Worm (Caenorhabditis elegans) whole organism, young adult: ENCODE measurements around the gene nas-16.
"Not testable (repeated sequence)": the region's sequence is repeated elsewhere in the genome, so short reads cannot be mapped to it uniquely, and the experiment has no call there.

ENCODE experiments used
- B0261.1 ChIP-seq: sonication (generic microtip); optimal IDR thresholded peaks from 2 replicates; lab custom pipeline; 2016; ENCODE audit warnings: mild to moderate bottlenecking, missing genetic modification characterization, moderate library complexity, missing compliant biosample characterization
- D2030.7 ChIP-seq: fragments of 200-800 bp; sonication (Bioruptor generic); IDR thresholded peaks from 2 replicates; pipeline ENCODE4 v1.3.6; 2022; ENCODE audit warnings: missing genetic modification reagents, missing genetic modification characterization, missing compliant biosample characterization
- F33H1.4 ChIP-seq: fragments of 200-800 bp; sonication (Bioruptor generic); IDR thresholded peaks from 2 replicates; pipeline ENCODE4 v1.3.6; 2022; ENCODE audit warnings: missing genetic modification reagents, missing genetic modification characterization, missing compliant biosample characterization
- F57A8.1 ChIP-seq: fragments of 200-800 bp; sonication (Bioruptor generic); optimal IDR thresholded peaks from 2 replicates; lab custom pipeline; 2018; ENCODE audit warnings: mild to moderate bottlenecking, missing genetic modification characterization, moderate library complexity, missing compliant biosample characterization
- K11D2.4 ChIP-seq: fragments of 200-800 bp; sonication (Bioruptor generic); IDR thresholded peaks from 2 replicates; pipeline ENCODE4 v1.3.6; 2022; ENCODE audit warnings: missing genetic modification reagents, missing genetic modification characterization, missing compliant biosample characterization
- ZK185.1 ChIP-seq: sonication (generic microtip); optimal IDR thresholded peaks from 2 replicates; lab custom pipeline; 2016; ENCODE audit warnings: mild to moderate bottlenecking, missing genetic modification characterization, missing compliant biosample characterization; ENCODE audit not compliant: poor library complexity, severe bottlenecking
- dox-1 ChIP-seq: fragments of 200-800 bp; sonication (Bioruptor generic); IDR thresholded peaks from 2 replicates; pipeline ENCODE4 v1.3.6; 2022; ENCODE audit warnings: missing genetic modification reagents, missing genetic modification characterization, missing compliant biosample characterization
- egrh-3 ChIP-seq: fragments of 200-800 bp; sonication (Bioruptor generic); IDR thresholded peaks from 2 replicates; pipeline ENCODE4 v1.3.6; 2022; ENCODE audit warnings: missing genetic modification reagents, missing genetic modification characterization, missing compliant biosample characterization
- gei-17 ChIP-seq: fragments of 200-800 bp; sonication (Bioruptor generic); optimal IDR thresholded peaks from 2 replicates; lab custom pipeline; 2018; ENCODE audit warnings: mild to moderate bottlenecking, missing genetic modification characterization, missing compliant biosample characterization
- him-1 ChIP-seq: sonication (generic microtip); optimal IDR thresholded peaks from 2 replicates; lab custom pipeline; 2016; ENCODE audit warnings: missing genotype, missing genetic modification reagents, missing genetic modification characterization, missing compliant biosample characterization
- hmg-1.2 ChIP-seq: fragments of 200-800 bp; sonication (Bioruptor generic); IDR thresholded peaks from 2 replicates; pipeline ENCODE4 v1.3.6; 2022; ENCODE audit warnings: missing genetic modification reagents, missing genetic modification characterization, missing compliant biosample characterization
- let-607 ChIP-seq, 2 experiments: fragments of 200-800 bp in 1 of 2; sonication (Bioruptor generic) in 1 of 2; sonication (generic microtip) in 1 of 2; optimal IDR thresholded peaks; 2 replicates each; lab custom pipeline; 2016 to 2018; ENCODE audit warnings: mild to moderate bottlenecking in 2 of 2, missing compliant biosample characterization in 2 of 2, missing genetic modification characterization in 2 of 2, moderate library complexity in 2 of 2, missing genotype in 1 of 2
- lin-26 ChIP-seq: fragments of 200-800 bp; sonication (Bioruptor generic); IDR thresholded peaks from 2 replicates; pipeline ENCODE4 v1.3.6; 2022; ENCODE audit warnings: missing genetic modification reagents, missing genetic modification characterization, missing compliant biosample characterization
- lin-54 ChIP-seq: fragments of 200-800 bp; sonication (Bioruptor generic); optimal IDR thresholded peaks from 2 replicates; lab custom pipeline; 2018; ENCODE audit warnings: mild to moderate bottlenecking, missing genetic modification characterization, missing compliant biosample characterization
- lsl-1 ChIP-seq: fragments of 200-800 bp; sonication (Bioruptor generic); optimal IDR thresholded peaks from 2 replicates; lab custom pipeline; 2018; ENCODE audit warnings: mild to moderate bottlenecking, missing genetic modification characterization, moderate library complexity, missing compliant biosample characterization
- madf-3 ChIP-seq: fragments of 200-800 bp; sonication (Bioruptor generic); IDR thresholded peaks from 2 replicates; pipeline ENCODE4 v1.3.6; 2022; ENCODE audit warnings: missing genetic modification reagents, missing genetic modification characterization, missing compliant biosample characterization
- madf-6 ChIP-seq: fragments of 200-800 bp; sonication (Bioruptor generic); IDR thresholded peaks from 2 replicates; pipeline ENCODE4 v1.3.6; 2022; ENCODE audit warnings: missing genetic modification reagents, missing genetic modification characterization, missing compliant biosample characterization
- mcd-1 ChIP-seq: fragments of 200-800 bp; sonication (Bioruptor generic); IDR thresholded peaks from 2 replicates; pipeline ENCODE4 v1.3.6; 2022; ENCODE audit warnings: missing genetic modification reagents, missing genetic modification characterization, missing compliant biosample characterization
- nfya-2 ChIP-seq: fragments of 200-800 bp; sonication (Bioruptor generic); IDR thresholded peaks from 2 replicates; pipeline ENCODE4 v1.3.6; 2022; ENCODE audit warnings: missing genetic modification reagents, missing genetic modification characterization, missing compliant biosample characterization
- nfyb-1 ChIP-seq: fragments of 200-800 bp; sonication (Bioruptor generic); IDR thresholded peaks from 2 replicates; pipeline ENCODE4 v1.3.6; 2022; ENCODE audit warnings: missing genetic modification reagents, missing genetic modification characterization, missing compliant biosample characterization
- nhr-80 ChIP-seq: sonication (generic microtip); optimal IDR thresholded peaks from 2 replicates; lab custom pipeline; 2016; ENCODE audit warnings: missing genetic modification characterization, missing compliant biosample characterization
- pbrm-1 ChIP-seq: fragments of 200-800 bp; sonication (Bioruptor generic); IDR thresholded peaks from 2 replicates; pipeline ENCODE4 v1.3.6; 2022; ENCODE audit warnings: missing genetic modification reagents, missing genetic modification characterization, missing compliant biosample characterization
- pha-4 ChIP-seq: fragments of 150-350 bp; sonication (generic microtip); optimal IDR thresholded peaks from 2 replicates; lab custom pipeline; 2014; ENCODE audit warnings: missing biosample characterization, missing genetic modification reagents, missing genetic modification characterization
- rec-8 ChIP-seq, 2 experiments: sonication (generic microtip); optimal IDR thresholded peaks; 2 replicates each; lab custom pipeline; 2016; ENCODE audit warnings: mild to moderate bottlenecking in 2 of 2, missing genetic modification characterization in 2 of 2, missing genetic modification reagents in 2 of 2, missing genotype in 2 of 2, missing biosample characterization in 1 of 2, missing compliant biosample characterization in 1 of 2, moderate library complexity in 1 of 2
- repo-1 ChIP-seq: sonication (generic microtip); optimal IDR thresholded peaks from 2 replicates; lab custom pipeline; 2017; ENCODE audit warnings: mild to moderate bottlenecking, missing genetic modification characterization, missing compliant biosample characterization
- rpc-1 ChIP-seq, 2 experiments: fragments of 150-350 bp in 1 of 2; sonication (generic microtip) in 1 of 2; optimal IDR thresholded peaks; 2 replicates each; lab custom pipeline; 2014 to 2018; ENCODE audit warnings: missing biosample characterization in 1 of 2, missing genetic modification characterization in 1 of 2, missing genetic modification reagents in 1 of 2, missing genotype in 1 of 2
- sdz-38 ChIP-seq: sonication (generic microtip); optimal IDR thresholded peaks from 2 replicates; lab custom pipeline; 2016; ENCODE audit warnings: missing genotype, missing genetic modification characterization, missing compliant biosample characterization
- snpc-1.1 ChIP-seq: sonication (generic microtip); optimal IDR thresholded peaks from 2 replicates; lab custom pipeline; 2017; ENCODE audit warnings: missing genetic modification characterization, mild to moderate bottlenecking, missing compliant biosample characterization, antibody characterized with exemption, moderate library complexity, missing genotype, missing genetic modification reagents; ENCODE audit not compliant: insufficient read depth
- snpc-1.3 ChIP-seq: sonication (generic microtip); optimal IDR thresholded peaks from 2 replicates; lab custom pipeline; 2017; ENCODE audit warnings: missing genetic modification characterization, mild to moderate bottlenecking, missing compliant biosample characterization, antibody characterized with exemption, moderate library complexity, missing genotype, missing genetic modification reagents; ENCODE audit not compliant: insufficient read depth
- snpc-3.4 ChIP-seq: sonication (generic microtip); optimal IDR thresholded peaks from 2 replicates; lab custom pipeline; 2017; ENCODE audit warnings: missing genetic modification characterization, mild to moderate bottlenecking, missing compliant biosample characterization, antibody characterized with exemption, moderate library complexity, missing genotype, missing genetic modification reagents
- snpc-4 ChIP-seq, 5 experiments: fragments of 150-350 bp in 1 of 5; sonication (generic microtip) in 4 of 5; optimal IDR thresholded peaks; 2 replicates each; lab custom pipeline; 2014 to 2018; ENCODE audit warnings: missing genetic modification characterization in 5 of 5, missing biosample characterization in 3 of 5, antibody characterized with exemption in 2 of 5, mild to moderate bottlenecking in 2 of 5, missing compliant biosample characterization in 2 of 5, missing genotype in 2 of 5, moderate library complexity in 2 of 5, missing genetic modification reagents in 1 of 5
- tbp1 ChIP-seq: fragments of 200-800 bp; sonication (Bioruptor generic); optimal IDR thresholded peaks from 2 replicates; lab custom pipeline; 2018; ENCODE audit warnings: mild to moderate bottlenecking, missing genetic modification characterization, missing compliant biosample characterization
- tbx-9 ChIP-seq: sonication (generic microtip); optimal IDR thresholded peaks from 2 replicates; lab custom pipeline; 2016; ENCODE audit warnings: borderline replicate concordance, missing genetic modification characterization, inconsistent platforms, missing compliant biosample characterization
- unc-62 ChIP-seq: fragments of 150-350 bp; optimal IDR thresholded peaks from 2 replicates; lab custom pipeline; 2014; ENCODE audit warnings: missing biosample characterization, missing genetic modification reagents, missing genetic modification characterization

nas-16 gene

ce11 chrV:11391033-11391432, 1.1 kb upstream of the nas-16 start:
- TF ChIP-seq lin-26 (GFP tag; lab: Robert Waterston, UW) (0 out of 2 replicates have a peak, but pooled peaks have one; percentile 32), lsl-1 (GFP tag; lab: Kevin White, UChicago) (peak; percentile 14), snpc-1.3 (tag; lab: Kevin White, UChicago) (peak; percentile 15), snpc-1.1 (tag; lab: Kevin White, UChicago) (peak; percentile 88), tbp1 (GFP tag; lab: Kevin White, UChicago) (peak; percentile 60), him-1 (tag; lab: Kevin White, UChicago) (peak; percentile 48), pbrm-1 (peak; percentile 52; the same call in 1 of the 2 replicates), madf-6 (GFP tag; lab: Robert Waterston, UW) (peak; percentile 40; the same call in 1 of the 2 replicates), D2030.7 (peak; percentile 62), snpc-4 (GFP tag; optimal IDR thresholded peaks at IDR 0.05; lab: Kevin White, UChicago) (peak; percentile 85), snpc-4 (tag; optimal IDR thresholded peaks at IDR 0.05; lab: Kevin White, UChicago) (peak in 3 of 4 experiments; percentile 86 to 92 (median 91)), dox-1 (GFP tag; lab: Robert Waterston, UW) (peak; percentile 73; the same call in 1 of the 2 replicates), snpc-3.4 (tag; lab: Kevin White, UChicago) (peak; percentile 61), hmg-1.2 (GFP tag; lab: Robert Waterston, UW) (peak; percentile 73), nfyb-1 (GFP tag; lab: Robert Waterston, UW) (peak; percentile 47; the same call in 1 of the 2 replicates), F33H1.4 (GFP tag; lab: Robert Waterston, UW) (0 out of 2 replicates have a peak, but pooled peaks have one; percentile 30)
- TF ChIP-seq, all 124 proteins: peak for 15; not testable (repeated sequence) for 109

- not testable (repeated sequence) for TF ChIP-seq egrh-3 (GFP tag; lab: Robert Waterston, UW); mcd-1; sdz-38 (tag; lab: Kevin White, UChicago)
- TF ChIP-seq, all 124 proteins: peak for 0; not testable (repeated sequence) for 124
Observed at ce11 chrV:11395024-11395423, 2.9 kb downstream of the nas-16 start, which contains the start of gene K03B8.4. Gene K03B8.4, minus strand, starts transcription at chrV:11395124.

- not testable (repeated sequence) for TF ChIP-seq F57A8.1 (GFP tag; lab: Kevin White, UChicago); B0261.1 (tag; lab: Kevin White, UChicago); rpc-1 (optimal IDR thresholded peaks at IDR 0.05; lab: Kevin White, UChicago); rpc-1 (tag; optimal IDR thresholded peaks at IDR 0.05; lab: Kevin White, UChicago)
Observed at ce11 chrV:11396134-11396533, 4.0 kb downstream of the nas-16 start, which contains the start of gene nas-18. Gene nas-18, plus strand, starts transcription at chrV:11396434.

ce11 chrV:11398616-11399015, 6.5 kb downstream of the nas-16 start, which contains the start of gene nas-17:
Gene nas-17, plus strand, starts transcription at chrV:11398916.
- TF ChIP-seq pbrm-1 (no peak), repo-1 (tag; lab: Kevin White, UChicago) (no peak), tbx-9 (tag; lab: Kevin White, UChicago) (no peak), K11D2.4 (no peak), unc-62 (GFP tag; lab: Kevin White, UChicago) (no peak)
- TF ChIP-seq, all 124 proteins: peak for 0

ce11 chrV:11402610-11403009, 10.5 kb downstream of the nas-16 start, which contains the start of gene nas-19:
Gene nas-19, minus strand, starts transcription at chrV:11402710.
- TF ChIP-seq ZK185.1 (tag; lab: Kevin White, UChicago) (no peak), nhr-80 (no peak), let-607 (tag; optimal IDR thresholded peaks at IDR 0.05; lab: Kevin White, UChicago) (no peak), lin-54 (GFP tag; lab: Kevin White, UChicago) (no peak), gei-17 (GFP tag; lab: Kevin White, UChicago) (no peak), B0261.1 (tag; lab: Kevin White, UChicago) (no peak), lsl-1 (GFP tag; lab: Kevin White, UChicago) (no peak), madf-3 (GFP tag; lab: Robert Waterston, UW) (no peak), pha-4 (tag; lab: Kevin White, UChicago) (no peak), rec-8 (tag; optimal IDR thresholded peaks at IDR 0.05; lab: Kevin White, UChicago) (no peak), nfya-2 (GFP tag; lab: Robert Waterston, UW) (no peak)
